Worm (Caenorhabditis elegans): Measurements from ENCODE around the gene B0244.6.

DNA sequence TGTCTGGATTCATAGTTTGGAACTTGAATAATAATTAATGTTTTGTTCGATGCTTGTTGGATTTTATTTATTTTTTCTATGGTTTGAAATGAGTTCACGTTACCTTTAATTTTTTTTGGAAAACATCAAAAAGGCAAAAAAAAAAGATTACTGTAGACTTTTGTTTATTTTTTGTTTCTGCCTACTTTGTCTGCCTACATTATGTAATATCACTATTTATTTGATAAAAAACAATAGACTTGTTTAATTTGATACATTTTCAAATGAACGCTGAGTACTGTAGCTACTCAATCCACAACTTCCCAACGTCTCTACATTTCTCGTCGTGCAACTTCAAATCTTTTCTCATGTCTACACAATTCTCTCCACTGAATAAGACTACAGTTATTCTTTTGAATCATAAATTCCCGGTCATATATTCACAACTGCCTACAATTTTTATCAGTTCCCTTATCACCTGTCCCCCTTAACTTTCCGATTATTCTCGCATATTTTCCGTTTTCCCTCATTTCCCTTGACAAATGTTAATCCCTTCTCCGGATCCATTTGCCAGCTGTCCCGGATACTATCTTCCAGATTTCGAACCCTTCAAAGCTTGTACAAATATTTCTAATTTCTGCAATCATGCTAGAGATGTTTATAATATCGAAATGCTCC, 6.7 kb upstream of the B0244.6 start, which contains the start of the genes B0244.9 and B0244.7:
- no peak for TF ChIP-seq W03F9.2 (tag; optimal IDR thresholded peaks at IDR 0.05)
- no peak for TF ChIP-seq dao-5 (tag; optimal IDR thresholded peaks at IDR 0.05)
- TF ChIP-seq him-1 (tag; optimal IDR thresholded peaks at IDR 0.05) = no peak

Data from whole organism, L4/young adult.